Worm (Caenorhabditis elegans): Measurements from ENCODE around the gene cyp-13A2.

DNA sequence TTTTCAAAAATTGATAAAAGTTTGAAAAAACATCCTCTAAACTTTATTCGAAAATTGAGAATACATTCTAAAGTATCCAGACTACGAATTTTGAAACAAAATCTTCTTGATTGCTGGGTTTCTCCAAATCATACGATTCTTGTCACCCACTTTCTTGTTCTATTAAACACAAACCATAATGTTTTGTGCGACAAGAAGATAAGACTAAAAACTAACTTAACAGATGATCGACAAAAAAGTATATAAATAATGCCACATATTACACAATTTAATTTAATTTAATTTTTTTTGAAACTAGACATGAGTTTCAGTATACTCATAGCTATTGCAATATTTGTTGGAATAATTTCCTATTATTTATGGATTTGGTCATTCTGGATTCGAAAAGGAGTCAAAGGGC is 15.9 kb upstream of the cyp-13A2 start, which contains the start of gene cyp-13A7:
- no peak for TF ChIP-seq elt-3 (tag; optimal IDR thresholded peaks at IDR 0.05)
- no peak for TF ChIP-seq snpc-4 (tag; optimal IDR thresholded peaks at IDR 0.05)
- no peak for TF ChIP-seq unc-39 (tag; optimal IDR thresholded peaks at IDR 0.05)

All from whole organism, mixed stage, embryonic.